Worm (Caenorhabditis elegans) whole organism, L4/young adult: Measurements from ENCODE around the gene Y59H11AM.1.

Source experiments
- W03F9.2 ChIP-seq: fragments of 150-350 bp; optimal IDR thresholded peaks from 2 replicates; lab custom pipeline; 2014; ENCODE audit warnings: missing biosample characterization, missing genetic modification characterization
- dao-5 ChIP-seq: sonication (generic microtip); optimal IDR thresholded peaks from 2 replicates; lab custom pipeline; 2016; ENCODE audit warnings: missing genotype, missing genetic modification characterization, moderate library complexity, missing compliant biosample characterization
- him-1 ChIP-seq: sonication (generic microtip); optimal IDR thresholded peaks from 2 replicates; lab custom pipeline; 2016; ENCODE audit warnings: missing genotype, missing genetic modification reagents, missing genetic modification characterization, missing compliant biosample characterization

ce11 chrIV:8540268-8540667 lies 31.0 kb upstream of the Y59H11AM.1 start:
- TF ChIP-seq dao-5 (tag; lab: Kevin White, UChicago) = no peak
- TF ChIP-seq him-1 = no peak
- no peak for TF ChIP-seq W03F9.2 (tag; lab: Kevin White, UChicago)
